Fruit fly (Drosophila melanogaster): ENCODE measurements around the gene Ugt302K1.
A peak's percentile ranks its signal among the peaks of the same experiment; 100 is the strongest.

Ugt302K1 gene

dm6 chr3R:11173169-11173506 is 19.5 kb upstream of the Ugt302K1 start (continued):
- TF ChIP-seq ssp (GFP tag; IDR thresholded peaks at IDR 0.05) (no peak), chm (GFP tag; IDR thresholded peaks at IDR 0.05) (no peak), Med (GFP tag) (no peak), ttk (GFP tag; IDR thresholded peaks at IDR 0.05) (no peak), B-H2 (GFP tag; optimal IDR thresholded peaks at IDR 0.05) (no peak), dimm (GFP tag; IDR thresholded peaks at IDR 0.05) (no peak), Jarid2 (GFP tag; optimal IDR thresholded peaks at IDR 0.05) (no peak), CG15479 (GFP tag; optimal IDR thresholded peaks at IDR 0.05) (no peak), Chrac-16 (GFP tag; optimal IDR thresholded peaks at IDR 0.05) (no peak), CG2120 (GFP tag; optimal IDR thresholded peaks at IDR 0.05) (no peak), Bgb (GFP tag; IDR thresholded peaks at IDR 0.05; ENCODE audit: partially characterized antibody) (no peak), CG34376 (GFP tag; optimal IDR thresholded peaks at IDR 0.05) (peak; percentile 67), CkIIα-i1 (GFP tag; IDR thresholded peaks at IDR 0.05) (no peak), zen (tag; optimal IDR thresholded peaks at IDR 0.05) (no peak), so (GFP tag; IDR thresholded peaks at IDR 0.05) (no peak), tap (tag; optimal IDR thresholded peaks at IDR 0.05) (peak; percentile 10), Asciz (GFP tag; optimal IDR thresholded peaks at IDR 0.05) (no peak), Bdp1 (GFP tag; optimal IDR thresholded peaks at IDR 0.05) (no peak), sima (GFP tag; optimal IDR thresholded peaks at IDR 0.05) (no peak), seq (GFP tag; IDR thresholded peaks at IDR 0.05) (no peak), CG13123 (GFP tag; optimal IDR thresholded peaks at IDR 0.05) (no peak), CG16779 (GFP tag; IDR thresholded peaks at IDR 0.05) (no peak)

- TF ChIP-seq gcm (GFP tag; optimal IDR thresholded peaks at IDR 0.05) (no peak), CG4328 (GFP tag; optimal IDR thresholded peaks at IDR 0.05) (no peak), z (GFP tag; IDR thresholded peaks at IDR 0.05) (peak; percentile 61; the same call in 2 of the 3 replicates), Pdp1 (GFP tag; optimal IDR thresholded peaks at IDR 0.05) (peak in 1 of 2 experiments; percentile 92), ERR (GFP tag; optimal IDR thresholded peaks at IDR 0.05) (no peak), Rfx (GFP tag; IDR thresholded peaks at IDR 0.05) (0 out of 2 replicates have a peak, but pooled peaks have one; percentile 7), lab (GFP tag; optimal IDR thresholded peaks at IDR 0.05) (peak; percentile 51), Vsx1 (GFP tag; optimal IDR thresholded peaks at IDR 0.05) (peak; percentile 89), CG18599 (GFP tag; optimal IDR thresholded peaks at IDR 0.05) (peak; percentile 1), Hr78 (GFP tag; optimal IDR thresholded peaks at IDR 0.05) (peak in 1 of 2 experiments; percentile 1), Bgb (GFP tag; IDR thresholded peaks at IDR 0.05; ENCODE audit: partially characterized antibody) (0 out of 2 replicates have a peak, but pooled peaks have one; percentile 12), chinmo (GFP tag; IDR thresholded peaks at IDR 0.05; ENCODE audit: partially characterized antibody) (0 out of 4 replicates have a peak, but pooled peaks have one; percentile 76), al (GFP tag; IDR thresholded peaks at IDR 0.05) (0 out of 2 replicates have a peak, but pooled peaks have one; percentile 15), otp (GFP tag; IDR thresholded peaks at IDR 0.05) (0 out of 3 replicates have a peak, but pooled peaks have one; percentile 12), sug (tag; optimal IDR thresholded peaks at IDR 0.05) (peak; percentile 28), danr (GFP tag; IDR thresholded peaks at IDR 0.05) (no peak), ash1 (GFP tag; optimal IDR thresholded peaks at IDR 0.05) (no peak), sens (GFP tag) (peak; percentile 13), ATbp (GFP tag; optimal IDR thresholded peaks at IDR 0.05) (no peak), CG3163 (GFP tag; optimal IDR thresholded peaks at IDR 0.05) (peak; percentile 77), exex (tag; optimal IDR thresholded peaks at IDR 0.05) (peak; percentile 91), GATAe (GFP tag; conservative IDR thresholded peaks at IDR 0.05) (peak; percentile 44; the same call in 1 of the 2 replicates), CG13287 (GFP tag; IDR thresholded peaks at IDR 0.05; ENCODE audit: partially characterized antibody) (peak; percentile 23; the same call in 1 of the 2 replicates), CG32532 (GFP tag; IDR thresholded peaks at IDR 0.05) (peak; percentile 7; the same call in 1 of the 2 replicates), CG13296 (GFP tag; optimal IDR thresholded peaks at IDR 0.05) (peak; percentile 10), sd (tag; optimal IDR thresholded peaks at IDR 0.05) (peak; percentile 66), corto (GFP tag; optimal IDR thresholded peaks at IDR 0.05) (no peak), Stat92E (GFP tag; optimal IDR thresholded peaks at IDR 0.05) (no peak)
Observed at dm6 chr3R:11172460-11173168, 19.0 kb upstream of the Ugt302K1 start, which contains the start of gene Ugt35A1. Ugt35A1 (minus strand) TSS chr3R:11172664.
